Worm (Caenorhabditis elegans) whole organism, young adult: Measurements from ENCODE around the gene bath-44.
"Not testable (repeated sequence)": the region's sequence is repeated elsewhere in the genome, so short reads cannot be mapped to it uniquely, and the experiment has no call there.

Experiments used
- K11D2.4 ChIP-seq: fragments of 200-800 bp; sonication (Bioruptor generic); IDR thresholded peaks from 2 replicates; pipeline ENCODE4 v1.3.6; 2022; ENCODE audit warnings: missing genetic modification reagents, missing genetic modification characterization, missing compliant biosample characterization
- ZK185.1 ChIP-seq: sonication (generic microtip); optimal IDR thresholded peaks from 2 replicates; lab custom pipeline; 2016; ENCODE audit warnings: mild to moderate bottlenecking, missing genetic modification characterization, missing compliant biosample characterization; ENCODE audit not compliant: poor library complexity, severe bottlenecking
- ceh-91 ChIP-seq: fragments of 200-800 bp; sonication (Bioruptor generic); IDR thresholded peaks from 2 replicates; pipeline ENCODE4 v1.3.6; 2022; ENCODE audit warnings: missing genetic modification reagents, missing genetic modification characterization, missing compliant biosample characterization
- dox-1 ChIP-seq: fragments of 200-800 bp; sonication (Bioruptor generic); IDR thresholded peaks from 2 replicates; pipeline ENCODE4 v1.3.6; 2022; ENCODE audit warnings: missing genetic modification reagents, missing genetic modification characterization, missing compliant biosample characterization
- efl-1 ChIP-seq: fragments of 150-350 bp; optimal IDR thresholded peaks from 2 replicates; lab custom pipeline; 2014; ENCODE audit warnings: missing biosample characterization, missing genetic modification reagents, missing genetic modification characterization
- egl-44 ChIP-seq: fragments of 200-800 bp; sonication (Bioruptor generic); IDR thresholded peaks from 2 replicates; pipeline ENCODE4 v1.3.6; 2022; ENCODE audit warnings: missing genetic modification reagents, missing genetic modification characterization, missing compliant biosample characterization
- him-1 ChIP-seq: sonication (generic microtip); optimal IDR thresholded peaks from 2 replicates; lab custom pipeline; 2016; ENCODE audit warnings: missing genotype, missing genetic modification reagents, missing genetic modification characterization, missing compliant biosample characterization
- lag-1 ChIP-seq: fragments of 200-800 bp; sonication (Bioruptor generic); IDR thresholded peaks from 2 replicates; pipeline ENCODE4 v1.3.6; 2022; ENCODE audit warnings: missing genetic modification reagents, missing genetic modification characterization, missing compliant biosample characterization
- nfyb-1 ChIP-seq: fragments of 200-800 bp; sonication (Bioruptor generic); IDR thresholded peaks from 2 replicates; pipeline ENCODE4 v1.3.6; 2022; ENCODE audit warnings: missing genetic modification reagents, missing genetic modification characterization, missing compliant biosample characterization
- pha-4 ChIP-seq: fragments of 150-350 bp; sonication (generic microtip); optimal IDR thresholded peaks from 2 replicates; lab custom pipeline; 2014; ENCODE audit warnings: missing biosample characterization, missing genetic modification reagents, missing genetic modification characterization
- unc-62 ChIP-seq: fragments of 150-350 bp; optimal IDR thresholded peaks from 2 replicates; lab custom pipeline; 2014; ENCODE audit warnings: missing biosample characterization, missing genetic modification reagents, missing genetic modification characterization

DNA sequence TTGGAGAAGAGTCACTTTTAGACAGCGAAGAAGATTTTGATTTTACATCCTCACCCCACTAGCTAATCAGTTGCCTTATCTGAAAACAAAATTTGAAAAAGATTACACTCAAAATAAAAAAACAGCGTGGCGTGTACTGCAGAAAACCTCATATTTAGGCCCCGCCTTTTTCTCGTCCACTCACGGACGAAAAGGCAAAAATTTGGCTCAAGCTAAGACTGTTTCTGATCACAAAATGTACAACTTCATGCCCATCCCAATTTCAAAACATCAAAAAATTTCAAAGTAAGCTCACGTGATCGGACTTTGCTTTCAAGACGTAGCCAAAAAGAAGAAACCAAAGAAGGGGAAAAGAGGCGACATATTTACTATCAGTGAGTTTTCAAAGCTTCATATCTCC, 23.2 kb upstream of the bath-44 start:
- TF ChIP-seq pha-4 (tag; lab: Kevin White, UChicago); lag-1 (GFP tag; lab: Robert Waterston, UW); egl-44 (GFP tag; lab: Robert Waterston, UW); him-1 (tag; lab: Kevin White, UChicago); ceh-91; dox-1; unc-62 (GFP tag; lab: Kevin White, UChicago); K11D2.4 (GFP tag; lab: Robert Waterston, UW); ZK185.1; efl-1 (GFP tag; lab: Kevin White, UChicago); nfyb-1: not testable (repeated sequence)
